Worm (Caenorhabditis elegans) whole organism, young adult: ENCODE measurements around the gene EGAP1.5.

Experiments used
- F57C9.4 ChIP-seq: sonication (generic microtip); optimal IDR thresholded peaks from 2 replicates; lab custom pipeline; 2017; ENCODE audit warnings: mild to moderate bottlenecking, missing genetic modification characterization, missing compliant biosample characterization
- Y56A3A.18 ChIP-seq: fragments of 200-800 bp; sonication (Bioruptor generic); IDR thresholded peaks from 2 replicates; pipeline ENCODE4 v1.3.6; 2022; ENCODE audit warnings: missing genetic modification reagents, missing genetic modification characterization, missing compliant biosample characterization
- ama-1 ChIP-seq, 3 experiments: fragments of 150-350 bp in 1 of 3; sonication (generic microtip) in 2 of 3; optimal IDR thresholded peaks; 2 replicates each; lab custom pipeline; 2014 to 2018; ENCODE audit warnings: missing biosample characterization in 2 of 3, missing genetic modification characterization in 2 of 3, missing genetic modification reagents in 2 of 3
- dpl-1 ChIP-seq: fragments of 150-350 bp; optimal IDR thresholded peaks from 2 replicates; lab custom pipeline; 2014; ENCODE audit warnings: missing biosample characterization, missing genetic modification reagents, missing genetic modification characterization
- hlh-26 ChIP-seq: fragments of 200-800 bp; sonication (Bioruptor generic); conservative IDR thresholded peaks from 2 replicates; pipeline ENCODE4 v1.3.6; 2022; ENCODE audit warnings: missing genetic modification reagents, missing genetic modification characterization, missing compliant biosample characterization
- let-607 ChIP-seq, 2 experiments: fragments of 200-800 bp in 1 of 2; sonication (Bioruptor generic) in 1 of 2; sonication (generic microtip) in 1 of 2; optimal IDR thresholded peaks; 2 replicates each; lab custom pipeline; 2016 to 2018; ENCODE audit warnings: mild to moderate bottlenecking in 2 of 2, missing compliant biosample characterization in 2 of 2, missing genetic modification characterization in 2 of 2, moderate library complexity in 2 of 2, missing genotype in 1 of 2
- nhr-120 ChIP-seq: fragments of 200-800 bp; sonication (Bioruptor generic); IDR thresholded peaks from 2 replicates; pipeline ENCODE4 v1.3.6; 2022; ENCODE audit warnings: missing genetic modification characterization, missing compliant biosample characterization
- pha-4 ChIP-seq: fragments of 150-350 bp; sonication (generic microtip); optimal IDR thresholded peaks from 2 replicates; lab custom pipeline; 2014; ENCODE audit warnings: missing biosample characterization, missing genetic modification reagents, missing genetic modification characterization

DNA sequence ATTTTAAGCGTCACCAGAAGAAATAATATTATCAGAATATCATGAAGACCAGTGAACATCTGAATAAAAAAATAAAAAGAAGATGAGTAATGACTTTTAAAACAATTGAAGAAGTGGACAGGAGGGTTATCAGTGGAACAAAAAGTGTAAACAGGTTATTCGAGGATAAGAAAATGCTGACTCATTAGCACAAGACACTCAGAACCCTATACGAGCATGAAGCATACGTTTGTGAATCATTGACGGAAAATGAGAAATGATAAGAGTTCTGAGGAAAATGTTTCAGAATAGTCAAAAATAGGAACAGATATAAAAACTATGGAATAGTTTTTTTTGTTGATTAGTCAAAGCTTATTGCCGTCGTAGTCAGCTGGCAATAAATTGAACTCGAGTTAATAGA is 1.3 kb downstream of the EGAP1.5 start, which contains the start of gene zmp-1:
- no peak for TF ChIP-seq Y56A3A.18 (GFP tag; lab: Robert Waterston, UW)
- no peak for TF ChIP-seq nhr-120 (GFP tag; lab: Robert Waterston, UW)
- TF ChIP-seq dpl-1 (GFP tag; lab: Kevin White, UChicago): no peak
- TF ChIP-seq F57C9.4 (tag; lab: Kevin White, UChicago): no peak
- TF ChIP-seq pha-4 (tag; lab: Kevin White, UChicago): no peak
- TF ChIP-seq let-607 (tag; optimal IDR thresholded peaks at IDR 0.05; lab: Kevin White, UChicago): no peak
- no peak for TF ChIP-seq hlh-26 (GFP tag; lab: Robert Waterston, UW)
- TF ChIP-seq ama-1 (optimal IDR thresholded peaks at IDR 0.05; lab: Kevin White, UChicago): no peak
- TF ChIP-seq ama-1 (GFP tag; optimal IDR thresholded peaks at IDR 0.05; lab: Kevin White, UChicago): no peak
